Worm (Caenorhabditis elegans): ENCODE data around the gene clec-148.

Gene clec-148

ce11 chrIII:184335-184734 is 8.7 kb upstream of the clec-148 start:
- TF ChIP-seq ceh-6 (GFP tag; optimal IDR thresholded peaks at IDR 0.05) (no peak), dve-1 (tag; optimal IDR thresholded peaks at IDR 0.05) (no peak), fkh-10 (GFP tag; optimal IDR thresholded peaks at IDR 0.05) (no peak), ttx-3 (tag; optimal IDR thresholded peaks at IDR 0.05) (no peak), odd-2 (tag; optimal IDR thresholded peaks at IDR 0.05) (no peak), ceh-31 (tag; optimal IDR thresholded peaks at IDR 0.05) (no peak), mec-3 (tag; optimal IDR thresholded peaks at IDR 0.05; ENCODE audit: borderline replicate concordance) (no peak), K02D7.2 (tag; optimal IDR thresholded peaks at IDR 0.05) (no peak)

ce11 chrIII:183072-183471 is 7.4 kb upstream of the clec-148 start:
- TF ChIP-seq mec-3 (tag; optimal IDR thresholded peaks at IDR 0.05; ENCODE audit: borderline replicate concordance), result no peak
- no peak for TF ChIP-seq unc-55 (GFP tag; optimal IDR thresholded peaks at IDR 0.05)
- peak; percentile 70 for TF ChIP-seq elt-2 (tag; optimal IDR thresholded peaks at IDR 0.05)
- TF ChIP-seq pros-1 (tag; optimal IDR thresholded peaks at IDR 0.05), result no peak

- TF ChIP-seq ceh-2 (tag; optimal IDR thresholded peaks at IDR 0.05), result no peak
- no peak for TF ChIP-seq ets-4 (tag; optimal IDR thresholded peaks at IDR 0.05)
- no peak for TF ChIP-seq fkh-6 (tag; optimal IDR thresholded peaks at IDR 0.05)
- TF ChIP-seq ref-2 (tag; optimal IDR thresholded peaks at IDR 0.05), result no peak
- no peak for TF ChIP-seq gmeb-2 (tag; optimal IDR thresholded peaks at IDR 0.05)
- TF ChIP-seq eyg-1 (tag; optimal IDR thresholded peaks at IDR 0.05), result no peak
- TF ChIP-seq madf-2 (tag; optimal IDR thresholded peaks at IDR 0.05), result no peak
- no peak for TF ChIP-seq ceh-45 (GFP tag; IDR thresholded peaks at IDR 0.05)
- TF ChIP-seq hlh-15 (tag; optimal IDR thresholded peaks at IDR 0.05), result no peak
- no peak for TF ChIP-seq ceh-6 (GFP tag; optimal IDR thresholded peaks at IDR 0.05)
- no peak for TF ChIP-seq fax-1 (tag; optimal IDR thresholded peaks at IDR 0.05)
- no peak for TF ChIP-seq Y22D7AL.16 (tag; optimal IDR thresholded peaks at IDR 0.05)
- no peak for TF ChIP-seq che-1 (tag; optimal IDR thresholded peaks at IDR 0.05)
- TF ChIP-seq unc-86 (tag; optimal IDR thresholded peaks at IDR 0.05), result no peak
Observed at ce11 chrIII:182080-182479, 6.4 kb upstream of the clec-148 start, which contains the start of gene F40G9.15. Gene F40G9.15 (plus strand): TSS chrIII:182380.

ce11 chrIII:180963-181362 is 5.3 kb upstream of the clec-148 start, which contains the start of gene F40G9.5:
Gene F40G9.5 (plus strand): TSS chrIII:181263.
- no peak for TF ChIP-seq ceh-22 (tag; optimal IDR thresholded peaks at IDR 0.05)
- TF ChIP-seq unc-3 (GFP tag; conservative IDR thresholded peaks at IDR 0.05), result no peak
- TF ChIP-seq unc-3 (tag; optimal IDR thresholded peaks at IDR 0.05), result no peak
- no peak for TF ChIP-seq elt-4 (tag; optimal IDR thresholded peaks at IDR 0.05)
- TF ChIP-seq F13H6.1 (tag; optimal IDR thresholded peaks at IDR 0.05), result no peak

- TF ChIP-seq ceh-34 (tag; optimal IDR thresholded peaks at IDR 0.05), result peak; percentile 13
- TF ChIP-seq sox-2 (GFP tag; IDR thresholded peaks at IDR 0.05), result peak; percentile 51
- TF ChIP-seq tbx-2 (tag; optimal IDR thresholded peaks at IDR 0.05), result peak; percentile 13
- no peak for TF ChIP-seq ceh-2 (tag; optimal IDR thresholded peaks at IDR 0.05)
- TF ChIP-seq sox-4 (tag; optimal IDR thresholded peaks at IDR 0.05), result no peak
- peak; percentile 38 for TF ChIP-seq ref-2 (tag; optimal IDR thresholded peaks at IDR 0.05)
- no peak for TF ChIP-seq elt-2 (tag; optimal IDR thresholded peaks at IDR 0.05)
- TF ChIP-seq ceh-22 (tag; optimal IDR thresholded peaks at IDR 0.05), result no peak
- TF ChIP-seq hlh-30 (tag; optimal IDR thresholded peaks at IDR 0.05; ENCODE audit: insufficient read depth), result peak; percentile 25
- no peak for TF ChIP-seq pqm-1 (tag; optimal IDR thresholded peaks at IDR 0.05)
- no peak for TF ChIP-seq dmd-4 (tag; optimal IDR thresholded peaks at IDR 0.05; ENCODE audit: borderline replicate concordance)
- no peak for TF ChIP-seq ztf-16 (tag; optimal IDR thresholded peaks at IDR 0.05)
- no peak for TF ChIP-seq ahr-1 (tag; optimal IDR thresholded peaks at IDR 0.05)
Observed at ce11 chrIII:179123-179592, 3.5 kb upstream of the clec-148 start, which contains the start of gene F40G9.6. Gene F40G9.6 (plus strand): TSS chrIII:179542.

Data from whole organism, late embryonic.